Worm (Caenorhabditis elegans) whole organism, L3 larva: ENCODE data around the gene sft-1.

ENCODE experiments used
- R02D3.7 ChIP-seq: fragments of 150-350 bp; optimal IDR thresholded peaks from 2 replicates; lab custom pipeline; 2014; ENCODE audit warnings: missing biosample characterization, missing genetic modification characterization
- jun-1 ChIP-seq: fragments of 150-350 bp; optimal IDR thresholded peaks from 2 replicates; lab custom pipeline; 2014; ENCODE audit warnings: missing biosample characterization, missing genetic modification reagents, missing genetic modification characterization
- lin-39 ChIP-seq: fragments of 150-350 bp; optimal IDR thresholded peaks from 2 replicates; lab custom pipeline; 2018; ENCODE audit warnings: missing biosample characterization, missing genetic modification reagents, missing genetic modification characterization
- lsy-12 ChIP-seq: sonication (generic microtip); optimal IDR thresholded peaks from 2 replicates; lab custom pipeline; 2016; ENCODE audit warnings: mild to moderate bottlenecking, missing genetic modification characterization, missing compliant biosample characterization
- nhr-12 ChIP-seq: fragments of 150-350 bp; optimal IDR thresholded peaks from 2 replicates; lab custom pipeline; 2014; ENCODE audit warnings: missing biosample characterization, missing genetic modification characterization
- nhr-237 ChIP-seq: fragments of 150-350 bp; optimal IDR thresholded peaks from 2 replicates; lab custom pipeline; 2014; ENCODE audit warnings: missing biosample characterization, missing genetic modification characterization
- skn-1 ChIP-seq: fragments of 150-350 bp; optimal IDR thresholded peaks from 2 replicates; lab custom pipeline; 2014; ENCODE audit warnings: missing biosample characterization, missing genetic modification characterization
- snpc-4 ChIP-seq: fragments of 150-350 bp; optimal IDR thresholded peaks from 2 replicates; lab custom pipeline; 2014; ENCODE audit warnings: missing biosample characterization, missing genetic modification characterization
- unc-39 ChIP-seq: sonication (generic microtip); optimal IDR thresholded peaks from 4 replicates; lab custom pipeline; 2017; ENCODE audit warnings: missing biosample characterization, missing genetic modification characterization
- zag-1 ChIP-seq: fragments of 150-350 bp; optimal IDR thresholded peaks from 2 replicates; lab custom pipeline; 2014; ENCODE audit warnings: missing biosample characterization, missing genetic modification characterization
- ztf-11 ChIP-seq: fragments of 150-350 bp; optimal IDR thresholded peaks from 2 replicates; lab custom pipeline; 2014; ENCODE audit warnings: missing biosample characterization, missing genetic modification characterization

ce11 chrIII:3096091-3096490, 9.6 kb downstream of the sft-1 start:
- TF ChIP-seq jun-1, result no peak
- TF ChIP-seq zag-1 (tag; lab: Kevin White, UChicago), result no peak
- no peak for TF ChIP-seq R02D3.7 (tag; lab: Kevin White, UChicago)
- no peak for TF ChIP-seq nhr-237 (tag; lab: Kevin White, UChicago)
- TF ChIP-seq skn-1 (tag; lab: Kevin White, UChicago), result no peak
- peak; percentile 46 for TF ChIP-seq lin-39 (tag; lab: Kevin White, UChicago)
- no peak for TF ChIP-seq nhr-12
- no peak for TF ChIP-seq snpc-4 (tag; lab: Kevin White, UChicago)
- TF ChIP-seq lsy-12 (tag; lab: Kevin White, UChicago), result no peak
- no peak for TF ChIP-seq unc-39
- no peak for TF ChIP-seq ztf-11 (tag; lab: Kevin White, UChicago)
